Fruit fly (Drosophila melanogaster): Measurements from ENCODE around the gene Plap.

DNA sequence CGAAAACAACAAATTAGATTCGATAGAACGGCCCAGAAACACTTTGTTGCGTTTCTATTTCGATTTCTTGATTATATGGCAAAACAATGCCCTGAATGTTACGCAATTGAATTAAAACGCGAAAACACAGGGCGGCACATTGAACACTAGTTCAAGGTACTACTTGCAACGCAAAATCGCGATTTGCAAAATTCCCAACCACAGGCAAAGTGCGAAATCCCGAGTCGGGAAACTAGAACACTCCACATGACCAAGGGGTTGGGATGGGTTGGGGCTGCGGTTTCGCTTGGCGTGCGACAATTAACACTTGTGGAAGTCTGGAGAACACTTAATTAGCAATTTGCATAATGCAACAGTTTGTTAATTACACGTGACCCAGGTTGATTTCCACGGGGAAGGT is 45.9 kb downstream of the Plap start:
- TF ChIP-seq CG8478 (optimal IDR thresholded peaks at IDR 0.05) (no peak), CTCF (optimal IDR thresholded peaks at IDR 0.05) (no peak)
